Worm (Caenorhabditis elegans): Measurements from ENCODE around the gene clec-264.
A peak's percentile ranks its signal among the peaks of the same experiment; 100 is the strongest.

The clec-264 gene

DNA sequence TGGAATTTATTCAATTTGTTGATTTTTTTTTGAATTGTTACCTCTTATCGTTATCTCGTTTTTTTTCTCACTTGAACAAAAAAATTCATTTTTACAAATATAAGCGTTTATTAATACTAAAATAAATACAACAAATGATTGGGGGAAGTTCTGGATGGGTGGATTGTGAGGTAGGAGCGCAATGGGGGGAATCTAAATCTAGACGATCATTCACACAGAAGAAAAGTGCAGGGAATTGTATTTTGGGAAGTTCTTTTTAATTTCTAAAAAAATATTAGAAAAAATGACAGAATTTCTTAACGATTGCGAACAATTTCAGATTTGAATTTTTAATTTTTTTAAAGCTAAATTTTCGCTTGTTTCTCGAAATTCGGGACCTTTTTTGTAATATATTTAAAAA is 9.0 kb downstream of the clec-264 start:
- TF ChIP-seq nhr-11 (tag; optimal IDR thresholded peaks at IDR 0.05) (no peak), zag-1 (tag; optimal IDR thresholded peaks at IDR 0.05) (no peak), ceh-28 (tag; optimal IDR thresholded peaks at IDR 0.05) (no peak), elt-1 (tag; optimal IDR thresholded peaks at IDR 0.05) (no peak), ceh-16 (tag; optimal IDR thresholded peaks at IDR 0.05) (no peak), egl-27 (tag; optimal IDR thresholded peaks at IDR 0.05) (no peak), nhr-77 (tag; optimal IDR thresholded peaks at IDR 0.05) (no peak), ceh-9 (tag; optimal IDR thresholded peaks at IDR 0.05) (no peak), elt-3 (tag; optimal IDR thresholded peaks at IDR 0.05) (no peak), nhr-12 (tag; optimal IDR thresholded peaks at IDR 0.05) (no peak), fos-1 (tag; optimal IDR thresholded peaks at IDR 0.05) (no peak), mml-1 (tag; optimal IDR thresholded peaks at IDR 0.05) (no peak), ZK546.5 (tag; optimal IDR thresholded peaks at IDR 0.05) (no peak), ceh-82 (tag; optimal IDR thresholded peaks at IDR 0.05) (no peak), nfya-1 (tag; optimal IDR thresholded peaks at IDR 0.05; ENCODE audit: insufficient read depth) (no peak), hmg-11 (tag; optimal IDR thresholded peaks at IDR 0.05) (no peak), unc-39 (tag; optimal IDR thresholded peaks at IDR 0.05) (no peak), R02D3.7 (tag; optimal IDR thresholded peaks at IDR 0.05) (no peak)

- TF ChIP-seq snpc-4 (tag; optimal IDR thresholded peaks at IDR 0.05) (no peak), lin-39 (tag; optimal IDR thresholded peaks at IDR 0.05) (no peak), lsy-12 (tag; optimal IDR thresholded peaks at IDR 0.05) (no peak), unc-62 (GFP tag; optimal IDR thresholded peaks at IDR 0.05) (no peak), lin-15B (tag; optimal IDR thresholded peaks at IDR 0.05) (no peak), pha-4 (tag; optimal IDR thresholded peaks at IDR 0.05) (no peak), mml-1 (tag; optimal IDR thresholded peaks at IDR 0.05) (no peak), skn-1 (tag; optimal IDR thresholded peaks at IDR 0.05) (no peak), fkh-10 (GFP tag; optimal IDR thresholded peaks at IDR 0.05) (no peak), nhr-76 (tag; optimal IDR thresholded peaks at IDR 0.05) (no peak)
Observed at ce11 chrV:20838565-20838964, 11.9 kb downstream of the clec-264 start, which contains the start of gene exos-7. exos-7 (plus strand) TSS chrV:20838865.

ce11 chrV:20837765-20838164 is 12.7 kb downstream of the clec-264 start, which contains the start of gene mrps-12:
mrps-12 (plus strand) TSS chrV:20838080.
- no peak for TF ChIP-seq ceh-9 (tag; optimal IDR thresholded peaks at IDR 0.05)
- TF ChIP-seq nfya-1 (tag; optimal IDR thresholded peaks at IDR 0.05; ENCODE audit: insufficient read depth) = peak; percentile 46
- peak; percentile 36 for TF ChIP-seq ceh-28 (tag; optimal IDR thresholded peaks at IDR 0.05)
- peak; percentile 34 for TF ChIP-seq lin-15B (tag; optimal IDR thresholded peaks at IDR 0.05)

ce11 chrV:20832554-20832963 is 17.9 kb downstream of the clec-264 start:
- TF ChIP-seq ztf-4 (tag; optimal IDR thresholded peaks at IDR 0.05) (no peak), pqm-1 (tag; optimal IDR thresholded peaks at IDR 0.05) (no peak), lin-39 (tag; optimal IDR thresholded peaks at IDR 0.05) (no peak), zag-1 (tag; optimal IDR thresholded peaks at IDR 0.05) (no peak), eor-1 (tag; optimal IDR thresholded peaks at IDR 0.05) (no peak), skn-1 (tag; optimal IDR thresholded peaks at IDR 0.05) (no peak), unc-39 (tag; optimal IDR thresholded peaks at IDR 0.05) (no peak), daf-12 (tag; optimal IDR thresholded peaks at IDR 0.05) (no peak), nhr-43 (tag; optimal IDR thresholded peaks at IDR 0.05; ENCODE audit: poor library complexity, severe bottlenecking) (no peak), mml-1 (tag; optimal IDR thresholded peaks at IDR 0.05) (no peak), nhr-11 (tag; optimal IDR thresholded peaks at IDR 0.05) (no peak), nhr-28 (tag; optimal IDR thresholded peaks at IDR 0.05) (no peak), elt-2 (tag; optimal IDR thresholded peaks at IDR 0.05) (no peak), aly-2 (tag; optimal IDR thresholded peaks at IDR 0.05) (no peak), lin-15B (tag; optimal IDR thresholded peaks at IDR 0.05) (peak; percentile 10), fkh-10 (GFP tag; optimal IDR thresholded peaks at IDR 0.05) (no peak), ztf-11 (tag; optimal IDR thresholded peaks at IDR 0.05) (no peak), hmg-11 (tag; optimal IDR thresholded peaks at IDR 0.05) (peak; percentile 34), jun-1 (tag; optimal IDR thresholded peaks at IDR 0.05) (no peak), fkh-2 (tag; optimal IDR thresholded peaks at IDR 0.05) (no peak), nhr-237 (tag; optimal IDR thresholded peaks at IDR 0.05) (no peak), ceh-16 (tag; optimal IDR thresholded peaks at IDR 0.05) (no peak), pha-4 (tag; optimal IDR thresholded peaks at IDR 0.05) (peak; percentile 35), nhr-67 (tag; optimal IDR thresholded peaks at IDR 0.05) (no peak), ceh-28 (tag; optimal IDR thresholded peaks at IDR 0.05) (no peak), R02D3.7 (tag; optimal IDR thresholded peaks at IDR 0.05) (no peak)

Data from whole organism, L3 larva.